Fruit fly (Drosophila melanogaster) whole organism, embryonic: Measurements from ENCODE around the gene dib.

Experiments
- Bteb2 ChIP-seq: fragments of 200-800 bp; sonication (Bioruptor generic); optimal IDR thresholded peaks from 2 replicates; lab custom pipeline; 2016; ENCODE audit warnings: missing biosample characterization, missing genetic modification characterization
- CG10147 ChIP-seq: fragments of 200-800 bp; sonication (Bioruptor generic); optimal IDR thresholded peaks from 2 replicates; lab custom pipeline; 2019; ENCODE audit warnings: missing biosample characterization, mild to moderate bottlenecking, missing genetic modification characterization, moderate library complexity
- CG10431 ChIP-seq: fragments of 200-800 bp; sonication (Bioruptor generic); optimal IDR thresholded peaks from 3 replicates; lab custom pipeline; 2018; ENCODE audit warnings: missing biosample characterization, mild to moderate bottlenecking, missing genetic modification characterization
- CG11456 ChIP-seq: fragments of 200-800 bp; sonication (Bioruptor generic); IDR thresholded peaks from 3 replicates; pipeline ENCODE4 v1.3.6; 2022; ENCODE audit warnings: missing biosample characterization, missing genetic modification characterization
- CG12236 ChIP-seq: fragments of 200-800 bp; sonication (Bioruptor generic); optimal IDR thresholded peaks from 2 replicates; lab custom pipeline; 2016; ENCODE audit warnings: missing biosample characterization, missing genetic modification characterization
- CG12942 ChIP-seq: fragments of 200-800 bp; sonication (Bioruptor generic); optimal IDR thresholded peaks from 3 replicates; lab custom pipeline; 2016; ENCODE audit warnings: missing biosample characterization, missing genetic modification characterization
- CG13424 ChIP-seq: fragments of 200-800 bp; sonication (Bioruptor generic); optimal IDR thresholded peaks from 2 replicates; lab custom pipeline; 2019; ENCODE audit warnings: missing biosample characterization, mild to moderate bottlenecking, missing genetic modification characterization, moderate library complexity
- CG15696 ChIP-seq: fragments of 200-800 bp; sonication (Bioruptor generic); optimal IDR thresholded peaks from 2 replicates; lab custom pipeline; 2019; ENCODE audit warnings: missing biosample characterization, mild to moderate bottlenecking, missing genetic modification characterization, moderate library complexity
- CG2889 ChIP-seq: fragments of 200-800 bp; sonication (Bioruptor generic); IDR thresholded peaks from 3 replicates; pipeline ENCODE4 v1.3.6; 2022; ENCODE audit warnings: missing biosample characterization, missing genetic modification characterization
- CG30020 ChIP-seq: fragments of 200-800 bp; optimal IDR thresholded peaks from 2 replicates; lab custom pipeline; 2019; ENCODE audit warnings: missing biosample characterization, mild to moderate bottlenecking, missing genetic modification characterization, moderate library complexity
- CG5953 ChIP-seq: fragments of 200-800 bp; sonication (Bioruptor generic); IDR thresholded peaks from 2 replicates; pipeline ENCODE4 v1.3.6; 2022; ENCODE audit warnings: missing biosample characterization, missing genetic modification characterization
- CG6654 ChIP-seq: fragments of 200-800 bp; sonication (Bioruptor generic); optimal IDR thresholded peaks from 2 replicates; lab custom pipeline; 2017; ENCODE audit warnings: missing biosample characterization, mild to moderate bottlenecking, missing genetic modification characterization
- CG6854 ChIP-seq: fragments of 200-800 bp; sonication (Bioruptor generic); optimal IDR thresholded peaks from 3 replicates; lab custom pipeline; 2017; ENCODE audit warnings: missing biosample characterization, mild to moderate bottlenecking, missing genetic modification characterization
- CG7839 ChIP-seq: fragments of 200-800 bp; sonication (Bioruptor generic); optimal IDR thresholded peaks from 3 replicates; lab custom pipeline; 2018; ENCODE audit warnings: missing biosample characterization, mild to moderate bottlenecking, missing genetic modification characterization, moderate library complexity
- CG7987 ChIP-seq: fragments of 200-800 bp; sonication (Bioruptor generic); optimal IDR thresholded peaks from 2 replicates; lab custom pipeline; 2018; ENCODE audit warnings: missing biosample characterization, mild to moderate bottlenecking, missing genetic modification characterization, moderate library complexity
- CG8089 ChIP-seq: fragments of 200-800 bp; sonication (Bioruptor generic); optimal IDR thresholded peaks from 3 replicates; lab custom pipeline; 2016; ENCODE audit warnings: missing biosample characterization, missing genetic modification characterization
- CG8478 ChIP-seq: fragments of >200 bp; optimal IDR thresholded peaks from 2 replicates; lab custom pipeline; 2018
- CG9437 ChIP-seq: fragments of 200-800 bp; sonication (Bioruptor generic); optimal IDR thresholded peaks from 2 replicates; lab custom pipeline; 2018; ENCODE audit warnings: missing biosample characterization, mild to moderate bottlenecking, missing genetic modification characterization
- CG9727 ChIP-seq: fragments of 200-800 bp; sonication (Bioruptor generic); optimal IDR thresholded peaks from 3 replicates; lab custom pipeline; 2017; ENCODE audit warnings: missing biosample characterization, mild to moderate bottlenecking, missing genetic modification characterization
- CTCF ChIP-seq: fragments of 200-800 bp; sonication (Bioruptor generic); optimal IDR thresholded peaks from 2 replicates; lab custom pipeline; 2017; ENCODE audit warnings: missing biosample characterization, mild to moderate bottlenecking, missing genetic modification characterization, moderate library complexity
- CkIIα-i1 ChIP-seq: fragments of 200-800 bp; sonication (Bioruptor generic); IDR thresholded peaks from 2 replicates; pipeline ENCODE4 v1.3.6; 2022; ENCODE audit warnings: missing biosample characterization, missing genetic modification characterization
- Doc3 ChIP-seq: fragments of 200-800 bp; sonication (Bioruptor generic); IDR thresholded peaks from 3 replicates; pipeline ENCODE4 v1.3.6; 2022; ENCODE audit warnings: missing biosample characterization, missing genetic modification characterization; ENCODE audit not compliant: partially characterized antibody
- Drgx ChIP-seq: fragments of 200-800 bp; sonication (Bioruptor generic); IDR thresholded peaks from 2 replicates; pipeline ENCODE4 v1.3.6; 2022; ENCODE audit warnings: missing biosample characterization, missing genetic modification characterization
- Ets65A ChIP-seq: fragments of 200-800 bp; sonication (Bioruptor generic); peaks from one replicate; lab custom pipeline; 2016; ENCODE audit warnings: missing biosample characterization, missing genetic modification characterization
- Ets97D ChIP-seq: fragments of 200-800 bp; sonication (Bioruptor generic); optimal IDR thresholded peaks from 3 replicates; lab custom pipeline; 2016; ENCODE audit warnings: missing biosample characterization, missing genetic modification characterization
- H15 ChIP-seq: fragments of 200-800 bp; sonication (Bioruptor generic); IDR thresholded peaks from 3 replicates; pipeline ENCODE4 v1.3.6; 2022; ENCODE audit warnings: missing biosample characterization, missing genetic modification characterization
- Meics ChIP-seq: fragments of 200-800 bp; sonication (Bioruptor generic); optimal IDR thresholded peaks from 2 replicates; lab custom pipeline; 2017; ENCODE audit warnings: missing biosample characterization, mild to moderate bottlenecking, missing genetic modification characterization
- PHDP ChIP-seq: fragments of 200-800 bp; sonication (Bioruptor generic); optimal IDR thresholded peaks from 3 replicates; lab custom pipeline; 2018; ENCODE audit warnings: missing biosample characterization, mild to moderate bottlenecking, missing genetic modification characterization, moderate library complexity
- Rfx ChIP-seq: fragments of 200-800 bp; sonication (Bioruptor generic); IDR thresholded peaks from 2 replicates; pipeline ENCODE4 v1.3.6; 2022; ENCODE audit warnings: missing biosample characterization, missing genetic modification characterization
- Sox102F ChIP-seq: fragments of 200-800 bp; sonication (Bioruptor generic); optimal IDR thresholded peaks from 2 replicates; lab custom pipeline; 2018; ENCODE audit warnings: missing biosample characterization, mild to moderate bottlenecking, missing genetic modification characterization, moderate library complexity
- Sry-β ChIP-seq: fragments of 200-800 bp; sonication (Bioruptor generic); optimal IDR thresholded peaks from 2 replicates; lab custom pipeline; 2018; ENCODE audit warnings: missing biosample characterization, mild to moderate bottlenecking, missing genetic modification characterization, moderate library complexity
- Ssrp ChIP-seq: fragments of 200-800 bp; sonication (Bioruptor generic); optimal IDR thresholded peaks from 2 replicates; lab custom pipeline; 2018; ENCODE audit warnings: missing biosample characterization, mild to moderate bottlenecking, missing genetic modification characterization, moderate library complexity
- Taf1 ChIP-seq: fragments of 200-800 bp; sonication (Bioruptor generic); IDR thresholded peaks from 2 replicates; pipeline ENCODE4 v1.3.6; 2022; ENCODE audit warnings: missing biosample characterization, missing genetic modification characterization
- Xbp1 ChIP-seq: fragments of 200-800 bp; sonication (Bioruptor generic); optimal IDR thresholded peaks from 3 replicates; lab custom pipeline; 2016; ENCODE audit warnings: missing biosample characterization, mild to moderate bottlenecking, missing genetic modification characterization
- YL-1 ChIP-seq: fragments of 200-800 bp; sonication (Bioruptor generic); optimal IDR thresholded peaks from 3 replicates; lab custom pipeline; 2017; ENCODE audit warnings: missing biosample characterization, mild to moderate bottlenecking, missing genetic modification characterization
- ac ChIP-seq: fragments of 200-800 bp; sonication (Bioruptor generic); optimal IDR thresholded peaks from 3 replicates; lab custom pipeline; 2017; ENCODE audit warnings: missing biosample characterization, mild to moderate bottlenecking, missing genetic modification characterization
- ap ChIP-seq: fragments of 200-800 bp; sonication (Bioruptor generic); IDR thresholded peaks from 2 replicates; pipeline ENCODE4 v1.3.6; 2022; ENCODE audit warnings: missing biosample characterization, missing genetic modification characterization
- cato ChIP-seq: fragments of 200-800 bp; sonication (Bioruptor generic); optimal IDR thresholded peaks from 2 replicates; lab custom pipeline; 2016; ENCODE audit warnings: missing biosample characterization, missing genetic modification characterization, borderline replicate concordance
- chinmo ChIP-seq: fragments of 200-800 bp; sonication (Bioruptor generic); IDR thresholded peaks from 4 replicates; pipeline ENCODE4 v1.3.6; 2022; ENCODE audit warnings: missing biosample characterization, missing genetic modification characterization; ENCODE audit not compliant: partially characterized antibody
- cwo ChIP-seq: fragments of 200-800 bp; sonication (Bioruptor generic); optimal IDR thresholded peaks from 3 replicates; lab custom pipeline; 2017; ENCODE audit warnings: missing biosample characterization, missing genetic modification characterization, mild to moderate bottlenecking, moderate library complexity, missing genetic modification reagents
- dmrt99B ChIP-seq: fragments of 200-800 bp; sonication (Bioruptor generic); optimal IDR thresholded peaks from 2 replicates; lab custom pipeline; 2018; ENCODE audit warnings: missing biosample characterization, mild to moderate bottlenecking, missing genetic modification characterization, moderate library complexity
- her ChIP-seq: fragments of 200-800 bp; sonication (Bioruptor generic); optimal IDR thresholded peaks from 2 replicates; lab custom pipeline; 2016; ENCODE audit warnings: missing biosample characterization, missing genetic modification characterization
- inv ChIP-seq: fragments of 200-800 bp; sonication (Bioruptor generic); IDR thresholded peaks from 2 replicates; pipeline ENCODE4 v1.3.6; 2022; ENCODE audit warnings: missing biosample characterization, missing genetic modification characterization; ENCODE audit not compliant: partially characterized antibody
- jigr1 ChIP-seq: fragments of 200-800 bp; sonication (Bioruptor generic); IDR thresholded peaks from 3 replicates; pipeline ENCODE4 v1.3.6; 2022; ENCODE audit warnings: missing biosample characterization, missing genetic modification characterization
- nmo ChIP-seq: fragments of 200-800 bp; sonication (Bioruptor generic); optimal IDR thresholded peaks from 2 replicates; lab custom pipeline; 2018; ENCODE audit warnings: missing biosample characterization, mild to moderate bottlenecking, missing genetic modification characterization, moderate library complexity
- pb ChIP-seq: fragments of 200-800 bp; sonication (Bioruptor generic); optimal IDR thresholded peaks from 3 replicates; lab custom pipeline; 2016; ENCODE audit warnings: missing biosample characterization, missing genetic modification characterization
- phol ChIP-seq: fragments of 200-800 bp; sonication (Bioruptor generic); optimal IDR thresholded peaks from 3 replicates; lab custom pipeline; 2018; ENCODE audit warnings: missing biosample characterization, mild to moderate bottlenecking, missing genetic modification characterization, moderate library complexity
- run ChIP-seq: fragments of 200-800 bp; sonication (Bioruptor generic); optimal IDR thresholded peaks from 3 replicates; lab custom pipeline; 2018; ENCODE audit warnings: missing biosample characterization, mild to moderate bottlenecking, missing genetic modification characterization
- sc ChIP-seq, 3 experiments: fragments of >200 bp in 2 of 3; fragments of 200-800 bp in 1 of 3; sonication (Bioruptor generic) in 1 of 3; optimal IDR thresholded peaks; 2 replicates in 2 of 3; 3 replicates in 1 of 3; lab custom pipeline; 2017; ENCODE audit warnings: mild to moderate bottlenecking in 1 of 3, missing biosample characterization in 1 of 3, missing genetic modification characterization in 1 of 3, missing genetic modification reagents in 1 of 3
- sima ChIP-seq: fragments of 200-800 bp; sonication (Bioruptor generic); optimal IDR thresholded peaks from 2 replicates; lab custom pipeline; 2016; ENCODE audit warnings: missing biosample characterization, missing genetic modification characterization

dib gene

DNA sequence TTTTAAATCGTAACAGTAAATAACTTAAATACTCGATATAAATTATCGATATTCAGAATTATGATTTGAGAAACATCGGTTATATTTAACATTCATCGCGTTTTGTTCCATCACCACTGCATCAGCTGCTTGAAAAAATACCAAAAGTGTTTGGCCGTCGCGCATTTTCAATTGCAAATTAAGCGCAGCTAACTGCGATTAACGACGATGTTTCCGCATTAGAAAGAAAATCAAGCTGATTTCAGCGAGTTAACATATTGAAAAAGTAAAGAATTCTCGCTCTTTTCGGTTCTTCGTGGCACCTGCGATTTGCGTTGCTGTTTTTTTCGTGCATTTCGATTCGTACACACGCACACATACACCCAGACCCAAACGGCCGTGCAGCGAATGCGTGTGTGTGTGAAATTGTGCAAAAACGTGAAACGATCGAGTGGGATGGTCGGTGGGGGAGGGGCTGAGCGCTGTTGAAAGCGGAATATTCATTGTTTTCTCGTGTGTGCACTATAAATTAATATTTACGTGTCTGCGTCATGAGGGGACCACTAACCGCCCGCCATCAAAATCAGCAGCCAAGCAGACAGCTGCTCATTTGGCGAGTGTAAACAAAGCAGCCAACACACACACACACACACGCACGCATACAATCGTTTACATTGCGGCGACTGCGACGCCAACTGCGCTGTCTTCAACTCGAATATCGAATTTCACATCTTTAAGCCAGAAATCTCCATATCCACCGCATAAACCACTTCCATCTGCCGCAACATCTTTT is 46.2 kb downstream of the dib start, which contains the start of gene Ack (continued):
- TF ChIP-seq Ets97D (GFP tag; lab: Kevin White, UChicago) (peak; percentile 22), Sox102F (no peak), her (GFP tag; lab: Kevin White, UChicago) (no peak), Rfx (GFP tag; lab: Robert Waterston, UW) (no peak), sima (GFP tag; lab: Kevin White, UChicago) (no peak), Ssrp (tag; lab: Kevin White, UChicago) (no peak), cwo (GFP tag; lab: Kevin White, UChicago) (peak; percentile 61), Bteb2 (GFP tag; lab: Kevin White, UChicago) (no peak), Taf1 (GFP tag; lab: Robert Waterston, UW) (no peak), CG15696 (tag; lab: Kevin White, UChicago) (no peak), CkIIα-i1 (no peak), ap (GFP tag; lab: Robert Waterston, UW) (no peak), CG7839 (no peak), H15 (GFP tag; lab: Robert Waterston, UW) (no peak), CG10147 (GFP tag; lab: Kevin White, UChicago) (no peak), Doc3 (GFP tag; lab: Robert Waterston, UW) (peak; percentile 64; the same call in 1 of the 3 replicates), sc (optimal IDR thresholded peaks at IDR 0.05; lab: Kevin White, UChicago) (no peak), sc (GFP tag; optimal IDR thresholded peaks at IDR 0.05; lab: Kevin White, UChicago) (no peak), Sry-β (GFP tag; lab: Kevin White, UChicago) (no peak), CG6854 (GFP tag; lab: Kevin White, UChicago) (no peak), Xbp1 (GFP tag; lab: Kevin White, UChicago) (no peak), CG2889 (GFP tag; lab: Robert Waterston, UW) (no peak), CG6654 (GFP tag; lab: Kevin White, UChicago) (no peak), CG9437 (no peak), CG11456 (GFP tag; lab: Robert Waterston, UW) (no peak), dmrt99B (tag; lab: Kevin White, UChicago) (no peak), pb (GFP tag; lab: Kevin White, UChicago) (no peak), CG9727 (GFP tag; lab: Kevin White, UChicago) (no peak), CG12236 (GFP tag; lab: Kevin White, UChicago) (no peak), CG10431 (GFP tag; lab: Kevin White, UChicago) (no peak), CG8089 (no peak), CG5953 (GFP tag; lab: Robert Waterston, UW) (no peak), nmo (GFP tag; lab: Kevin White, UChicago) (peak; percentile 15), PHDP (tag; lab: Kevin White, UChicago) (no peak), run (tag; lab: Kevin White, UChicago) (no peak), CG13424 (tag; lab: Kevin White, UChicago) (no peak), CG8478 (peak; percentile 26), chinmo (GFP tag; lab: Robert Waterston, UW) (peak; percentile 89), Ets65A (peak; percentile 71), CG12942 (no peak), inv (GFP tag; lab: Robert Waterston, UW) (peak; percentile 78), Drgx (no peak), Meics (GFP tag; lab: Kevin White, UChicago) (no peak), CTCF (GFP tag; lab: Kevin White, UChicago) (no peak), ac (GFP tag; lab: Kevin White, UChicago) (no peak), jigr1 (GFP tag; lab: Robert Waterston, UW) (no peak), phol (no peak), CG30020 (tag; lab: Kevin White, UChicago) (peak; percentile 3), YL-1 (GFP tag; lab: Kevin White, UChicago) (peak; percentile 68), CG7987 (no peak), cato (GFP tag; lab: Kevin White, UChicago) (no peak)
